Fruit fly (Drosophila melanogaster) whole organism, embryonic: ENCODE measurements around the gene anne.

Experiments
- CG32767 ChIP-seq: fragments of 200-800 bp; sonication (Bioruptor generic); IDR thresholded peaks from 2 replicates; pipeline ENCODE4 v1.3.6; 2022; ENCODE audit warnings: missing biosample characterization, missing genetic modification characterization
- Doc2 ChIP-seq: fragments of 200-800 bp; sonication (Bioruptor generic); IDR thresholded peaks from 2 replicates; pipeline ENCODE4 v1.3.6; 2022; ENCODE audit warnings: missing biosample characterization, missing genetic modification characterization
- Fer3 ChIP-seq: fragments of 200-800 bp; sonication (Bioruptor generic); optimal IDR thresholded peaks from 2 replicates; lab custom pipeline; 2018; ENCODE audit warnings: missing biosample characterization, mild to moderate bottlenecking, missing genetic modification characterization, moderate library complexity
- Hr39 ChIP-seq: fragments of >200 bp; optimal IDR thresholded peaks from 2 replicates; lab custom pipeline; 2017
- NfI ChIP-seq: fragments of 200-800 bp; sonication (Bioruptor generic); optimal IDR thresholded peaks from 3 replicates; lab custom pipeline; 2018; ENCODE audit warnings: missing biosample characterization, mild to moderate bottlenecking, missing genetic modification characterization, moderate library complexity
- Opbp ChIP-seq: fragments of 200-800 bp; sonication (Bioruptor generic); IDR thresholded peaks from 3 replicates; pipeline ENCODE4 v1.3.6; 2022; ENCODE audit warnings: missing biosample characterization, missing genetic modification characterization; ENCODE audit not compliant: partially characterized antibody
- inv ChIP-seq: fragments of 200-800 bp; sonication (Bioruptor generic); IDR thresholded peaks from 2 replicates; pipeline ENCODE4 v1.3.6; 2022; ENCODE audit warnings: missing biosample characterization, missing genetic modification characterization; ENCODE audit not compliant: partially characterized antibody

DNA sequence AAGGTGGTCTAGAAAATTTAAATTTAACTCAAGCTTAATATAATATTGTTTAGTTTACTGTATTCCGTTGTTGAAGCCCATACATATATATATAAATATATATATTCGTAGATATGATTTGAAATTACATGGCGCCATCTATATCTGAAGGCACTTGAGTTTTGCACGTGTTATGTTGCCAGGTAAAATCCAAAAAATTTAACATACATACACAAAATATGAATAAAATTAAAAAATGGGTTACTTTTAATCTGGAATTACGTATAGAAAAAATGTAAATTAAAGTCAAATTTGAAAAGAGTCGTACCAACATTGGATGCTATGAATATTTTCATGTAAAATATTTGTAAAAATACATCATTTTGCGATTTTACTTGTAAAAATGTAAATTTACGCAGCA, 42.3 kb upstream of the anne start:
- TF ChIP-seq inv (GFP tag; lab: Robert Waterston, UW) (no peak), CG32767 (GFP tag; lab: Robert Waterston, UW) (no peak), Fer3 (no peak), NfI (GFP tag; lab: Kevin White, UChicago) (no peak), Hr39 (no peak), Doc2 (GFP tag; lab: Robert Waterston, UW) (no peak), Opbp (no peak)
